ENCODE assay signal across 1 fruit fly cellular context in genomic region chr3R:24565748-24566239, dm6.
TF ChIP-seq lines count a peak whose summit lies in the region.

No protein-coding gene starts in this region.

TF ChIP-seq in whole organism, embryonic, 481 proteins besides CTCF, POLR2A, EP300 and RAD21 (continued from another document and continues in another):
- TF ChIP-seq mld (GFP tag; IDR thresholded peaks at IDR 0.05; lab: Robert Waterston, UW; ENCODE audit: partially characterized antibody) = no peak
- no peak for TF ChIP-seq CkIIα-i1 (GFP tag; IDR thresholded peaks at IDR 0.05; lab: Robert Waterston, UW)
- no peak for TF ChIP-seq C15 (GFP tag; IDR thresholded peaks at IDR 0.05; lab: Robert Waterston, UW)
- TF ChIP-seq ap (GFP tag; IDR thresholded peaks at IDR 0.05; lab: Robert Waterston, UW) = no peak
- TF ChIP-seq CrebB (tag; optimal IDR thresholded peaks at IDR 0.05; lab: Kevin White, UChicago) = peak; percentile 81
- TF ChIP-seq CG15479 (GFP tag; optimal IDR thresholded peaks at IDR 0.05; lab: Kevin White, UChicago) = no peak
- TF ChIP-seq Sin3A (optimal IDR thresholded peaks at IDR 0.05; lab: Kevin White, UChicago) = no peak
- TF ChIP-seq Dref (GFP tag; IDR thresholded peaks at IDR 0.05; lab: Robert Waterston, UW) = no peak
- no peak for TF ChIP-seq CG8359 (GFP tag; optimal IDR thresholded peaks at IDR 0.05; lab: Kevin White, UChicago; ENCODE audit: borderline replicate concordance)
- TF ChIP-seq CG11398 (GFP tag; optimal IDR thresholded peaks at IDR 0.05; lab: Kevin White, UChicago) = peak; percentile 42
- TF ChIP-seq CG12299 (tag; optimal IDR thresholded peaks at IDR 0.05; lab: Kevin White, UChicago) = peak; percentile 91
- peak; percentile 86 for TF ChIP-seq ATbp (GFP tag; optimal IDR thresholded peaks at IDR 0.05; lab: Kevin White, UChicago)
- TF ChIP-seq sqz (GFP tag; optimal IDR thresholded peaks at IDR 0.05; lab: Kevin White, UChicago) = peak; percentile 60
- TF ChIP-seq Nf-YA (GFP tag; IDR thresholded peaks at IDR 0.05; lab: Robert Waterston, UW) = peak; percentile 19; the same call in 1 of the 2 replicates
- no peak for TF ChIP-seq Ptx1 (GFP tag; IDR thresholded peaks at IDR 0.05; lab: Robert Waterston, UW)
- TF ChIP-seq Sox100B (GFP tag; optimal IDR thresholded peaks at IDR 0.05; lab: Kevin White, UChicago) = peak; percentile 37
- no peak for TF ChIP-seq CG11085 (GFP tag; IDR thresholded peaks at IDR 0.05; lab: Robert Waterston, UW)
- TF ChIP-seq BtbVII (GFP tag; optimal IDR thresholded peaks at IDR 0.05; lab: Kevin White, UChicago) = peak; percentile 84
- TF ChIP-seq Aef1 (GFP tag; IDR thresholded peaks at IDR 0.05; lab: Robert Waterston, UW) = peak; percentile 60; the same call in 1 of the 3 replicates
- no peak for TF ChIP-seq CG4282 (GFP tag; optimal IDR thresholded peaks at IDR 0.05; lab: Kevin White, UChicago)
- TF ChIP-seq fu2 (GFP tag; optimal IDR thresholded peaks at IDR 0.05; lab: Kevin White, UChicago) = no peak
- TF ChIP-seq CG10209 (GFP tag; optimal IDR thresholded peaks at IDR 0.05; lab: Kevin White, UChicago) = peak; percentile 53
- peak; percentile 41 for TF ChIP-seq Nf-YB (GFP tag; optimal IDR thresholded peaks at IDR 0.05; lab: Kevin White, UChicago)
- TF ChIP-seq CG4360 (GFP tag; IDR thresholded peaks at IDR 0.05; lab: Robert Waterston, UW) = peak; percentile 52; the same call in 1 of the 2 replicates
- peak; percentile 85 for TF ChIP-seq caup (GFP tag; optimal IDR thresholded peaks at IDR 0.05; lab: Kevin White, UChicago; ENCODE audit: severe bottlenecking)
- no peak for TF ChIP-seq ac (GFP tag; optimal IDR thresholded peaks at IDR 0.05; lab: Kevin White, UChicago)
- TF ChIP-seq CG9876 (GFP tag; optimal IDR thresholded peaks at IDR 0.05; lab: Kevin White, UChicago) = no peak
- peak; percentile 48 for TF ChIP-seq NC2β (GFP tag; optimal IDR thresholded peaks at IDR 0.05; lab: Kevin White, UChicago)
- TF ChIP-seq Ets65A (GFP tag; lab: Kevin White, UChicago) = no peak
- TF ChIP-seq Neu2 (GFP tag; optimal IDR thresholded peaks at IDR 0.05; lab: Kevin White, UChicago; ENCODE audit: borderline replicate concordance) = no peak
- TF ChIP-seq Hr39 (optimal IDR thresholded peaks at IDR 0.05; lab: Kevin White, UChicago) = no peak
- TF ChIP-seq CG7928 (GFP tag; optimal IDR thresholded peaks at IDR 0.05; lab: Kevin White, UChicago) = no peak
- peak; percentile 40 for TF ChIP-seq Mes4 (GFP tag; optimal IDR thresholded peaks at IDR 0.05; lab: Kevin White, UChicago)
- peak; percentile 23 for TF ChIP-seq CG16863 (GFP tag; optimal IDR thresholded peaks at IDR 0.05; lab: Kevin White, UChicago)
- TF ChIP-seq toy (GFP tag; IDR thresholded peaks at IDR 0.05; lab: Robert Waterston, UW) = no peak
- no peak for TF ChIP-seq Lim3 (GFP tag; IDR thresholded peaks at IDR 0.05; lab: Robert Waterston, UW)
- peak; percentile 19; the same call in 1 of the 2 replicates for TF ChIP-seq wdn (GFP tag; IDR thresholded peaks at IDR 0.05; lab: Robert Waterston, UW)
- TF ChIP-seq CG18476 (GFP tag; optimal IDR thresholded peaks at IDR 0.05; lab: Kevin White, UChicago) = peak; percentile 20
- no peak for TF ChIP-seq CG7963 (GFP tag; IDR thresholded peaks at IDR 0.05; lab: Robert Waterston, UW; ENCODE audit: partially characterized antibody)
- peak; percentile 54; the same call in 1 of the 2 replicates for TF ChIP-seq E2f2 (GFP tag; IDR thresholded peaks at IDR 0.05; lab: Robert Waterston, UW)
- no peak for TF ChIP-seq Atf3 (GFP tag; optimal IDR thresholded peaks at IDR 0.05; lab: Kevin White, UChicago)
- TF ChIP-seq CG2120 (GFP tag; optimal IDR thresholded peaks at IDR 0.05; lab: Kevin White, UChicago) = peak; percentile 43
- TF ChIP-seq pnt (GFP tag; optimal IDR thresholded peaks at IDR 0.05; lab: Kevin White, UChicago) = no peak
- peak; percentile 44 for TF ChIP-seq gsb-n (tag; optimal IDR thresholded peaks at IDR 0.05; lab: Kevin White, UChicago)
- TF ChIP-seq Dad (GFP tag; optimal IDR thresholded peaks at IDR 0.05; lab: Kevin White, UChicago) = peak; percentile 25
- TF ChIP-seq gro (GFP tag; optimal IDR thresholded peaks at IDR 0.05; lab: Kevin White, UChicago) = peak; percentile 67
- no peak for TF ChIP-seq CG31388 (GFP tag; optimal IDR thresholded peaks at IDR 0.05; lab: Kevin White, UChicago)
- TF ChIP-seq zen (tag; optimal IDR thresholded peaks at IDR 0.05; lab: Kevin White, UChicago) = no peak
- TF ChIP-seq esg (GFP tag; conservative IDR thresholded peaks at IDR 0.05; lab: Robert Waterston, UW) = no peak
- TF ChIP-seq CG17328 (GFP tag; IDR thresholded peaks at IDR 0.05; lab: Robert Waterston, UW) = peak; percentile 33; the same call in 1 of the 2 replicates
- peak; percentile 69 for TF ChIP-seq nerfin-1 (tag; optimal IDR thresholded peaks at IDR 0.05; lab: Kevin White, UChicago)
- TF ChIP-seq CG14441 (GFP tag; IDR thresholded peaks at IDR 0.05; lab: Robert Waterston, UW) = no peak
- peak; percentile 64 for TF ChIP-seq wek (GFP tag; optimal IDR thresholded peaks at IDR 0.05; lab: Kevin White, UChicago)
- peak; percentile 79 for TF ChIP-seq CG15514 (GFP tag; optimal IDR thresholded peaks at IDR 0.05; lab: Kevin White, UChicago)
- TF ChIP-seq Gug (GFP tag; IDR thresholded peaks at IDR 0.05; lab: Robert Waterston, UW) = no peak
- no peak for TF ChIP-seq ato (GFP tag; IDR thresholded peaks at IDR 0.05; lab: Robert Waterston, UW; ENCODE audit: partially characterized antibody)
- TF ChIP-seq CG5180 (GFP tag; optimal IDR thresholded peaks at IDR 0.05; lab: Kevin White, UChicago) = peak; percentile 11
- no peak for TF ChIP-seq H2.0 (GFP tag; IDR thresholded peaks at IDR 0.05; lab: Robert Waterston, UW)
- TF ChIP-seq prd (optimal IDR thresholded peaks at IDR 0.05; lab: Kevin White, UChicago) = no peak
- no peak for TF ChIP-seq prd (GFP tag; IDR thresholded peaks at IDR 0.05; lab: Robert Waterston, UW)
- peak; percentile 78 for TF ChIP-seq CG10431 (GFP tag; optimal IDR thresholded peaks at IDR 0.05; lab: Kevin White, UChicago)
- no peak for TF ChIP-seq CG15073 (GFP tag; optimal IDR thresholded peaks at IDR 0.05; lab: Kevin White, UChicago)
- TF ChIP-seq Antp (GFP tag; optimal IDR thresholded peaks at IDR 0.05; lab: Kevin White, UChicago) = no peak
- peak; percentile 20 for TF ChIP-seq CG13123 (GFP tag; optimal IDR thresholded peaks at IDR 0.05; lab: Kevin White, UChicago)
- no peak; the same call in 1 of the 2 replicates for TF ChIP-seq Taf1 (GFP tag; IDR thresholded peaks at IDR 0.05; lab: Robert Waterston, UW)
- TF ChIP-seq B-H1 (GFP tag; IDR thresholded peaks at IDR 0.05; lab: Robert Waterston, UW) = no peak
- TF ChIP-seq sr (GFP tag; IDR thresholded peaks at IDR 0.05; lab: Robert Waterston, UW) = peak; percentile 97; the same call in 2 of the 3 replicates
- peak; percentile 47 for TF ChIP-seq CG2712 (tag; optimal IDR thresholded peaks at IDR 0.05; lab: Kevin White, UChicago)
- no peak for TF ChIP-seq CG31441 (GFP tag; IDR thresholded peaks at IDR 0.05; lab: Robert Waterston, UW)
- 0 out of 2 replicates have a peak, but pooled peaks have one; percentile 60 for TF ChIP-seq sob (GFP tag; IDR thresholded peaks at IDR 0.05; lab: Robert Waterston, UW)
- no peak for TF ChIP-seq Myb (GFP tag; optimal IDR thresholded peaks at IDR 0.05; lab: Kevin White, UChicago)
- TF ChIP-seq pzg (GFP tag; optimal IDR thresholded peaks at IDR 0.05; lab: Kevin White, UChicago) = no peak
- no peak for TF ChIP-seq btn (GFP tag; optimal IDR thresholded peaks at IDR 0.05; lab: Kevin White, UChicago)
- no peak for TF ChIP-seq Dip2 (GFP tag; IDR thresholded peaks at IDR 0.05; lab: Robert Waterston, UW)
- no peak for TF ChIP-seq Oli (tag; optimal IDR thresholded peaks at IDR 0.05; lab: Kevin White, UChicago)
- no peak for TF ChIP-seq Oaz (GFP tag; IDR thresholded peaks at IDR 0.05; lab: Robert Waterston, UW)
- peak; percentile 70 for TF ChIP-seq CG2678 (tag; optimal IDR thresholded peaks at IDR 0.05; lab: Kevin White, UChicago)
- peak; percentile 84 for TF ChIP-seq Hand (GFP tag; optimal IDR thresholded peaks at IDR 0.05; lab: Kevin White, UChicago)
- TF ChIP-seq luna (GFP tag; optimal IDR thresholded peaks at IDR 0.05; lab: Kevin White, UChicago) = no peak
- TF ChIP-seq ase (GFP tag; IDR thresholded peaks at IDR 0.05; lab: Robert Waterston, UW) = no peak
- no peak for TF ChIP-seq CG7745 (tag; optimal IDR thresholded peaks at IDR 0.05; lab: Kevin White, UChicago)
- TF ChIP-seq Eip74EF (GFP tag; optimal IDR thresholded peaks at IDR 0.05; lab: Kevin White, UChicago) = peak in 1 of 2 experiments; percentile 85
- peak; percentile 12 for TF ChIP-seq CG9727 (GFP tag; optimal IDR thresholded peaks at IDR 0.05; lab: Kevin White, UChicago)
- no peak for TF ChIP-seq Optix (GFP tag; IDR thresholded peaks at IDR 0.05; lab: Robert Waterston, UW)
- no peak for TF ChIP-seq TFAM (GFP tag; optimal IDR thresholded peaks at IDR 0.05; lab: Kevin White, UChicago)
- peak; percentile 89 for TF ChIP-seq lab (GFP tag; optimal IDR thresholded peaks at IDR 0.05; lab: Kevin White, UChicago)
- no peak for TF ChIP-seq Tbp (GFP tag; optimal IDR thresholded peaks at IDR 0.05; lab: Kevin White, UChicago)
- TF ChIP-seq CG17829 (tag; optimal IDR thresholded peaks at IDR 0.05; lab: Kevin White, UChicago) = peak; percentile 17
- TF ChIP-seq Dll (GFP tag; IDR thresholded peaks at IDR 0.05; lab: Robert Waterston, UW; ENCODE audit: partially characterized antibody) = no peak; the same call in 3 of the 4 replicates
- TF ChIP-seq seq (GFP tag; IDR thresholded peaks at IDR 0.05; lab: Robert Waterston, UW) = peak; percentile 69; the same call in 1 of the 2 replicates
- peak; percentile 57; the same call in 1 of the 3 replicates for TF ChIP-seq gce (GFP tag; IDR thresholded peaks at IDR 0.05; lab: Robert Waterston, UW)
- TF ChIP-seq unpg (GFP tag; optimal IDR thresholded peaks at IDR 0.05; lab: Kevin White, UChicago) = peak; percentile 48
- peak; percentile 74 for TF ChIP-seq CG1529 (GFP tag; optimal IDR thresholded peaks at IDR 0.05; lab: Kevin White, UChicago)
- no peak for TF ChIP-seq slou (GFP tag; optimal IDR thresholded peaks at IDR 0.05; lab: Kevin White, UChicago)
- TF ChIP-seq CG8765 (GFP tag; IDR thresholded peaks at IDR 0.05; lab: Robert Waterston, UW) = no peak
- peak; percentile 60 for TF ChIP-seq CG3281 (GFP tag; optimal IDR thresholded peaks at IDR 0.05; lab: Kevin White, UChicago)
- TF ChIP-seq kah (GFP tag; optimal IDR thresholded peaks at IDR 0.05; lab: Kevin White, UChicago) = peak; percentile 58
- TF ChIP-seq ssp (GFP tag; IDR thresholded peaks at IDR 0.05; lab: Robert Waterston, UW) = no peak
- no peak for TF ChIP-seq CG16815 (GFP tag; optimal IDR thresholded peaks at IDR 0.05; lab: Kevin White, UChicago)
- TF ChIP-seq CG3995 (GFP tag; optimal IDR thresholded peaks at IDR 0.05; lab: Kevin White, UChicago) = no peak
- peak; percentile 69 for TF ChIP-seq PHDP (tag; optimal IDR thresholded peaks at IDR 0.05; lab: Kevin White, UChicago)
- TF ChIP-seq CG8388 (GFP tag; optimal IDR thresholded peaks at IDR 0.05; lab: Kevin White, UChicago) = no peak
- TF ChIP-seq CG30431 (GFP tag; optimal IDR thresholded peaks at IDR 0.05; lab: Kevin White, UChicago) = no peak
- TF ChIP-seq HLH54F (GFP tag; optimal IDR thresholded peaks at IDR 0.05; lab: Kevin White, UChicago) = no peak
- TF ChIP-seq ara (GFP tag; IDR thresholded peaks at IDR 0.05; lab: Robert Waterston, UW) = peak; percentile 63; the same call in 1 of the 2 replicates
- no peak for TF ChIP-seq Bgb (GFP tag; IDR thresholded peaks at IDR 0.05; lab: Robert Waterston, UW; ENCODE audit: partially characterized antibody)
- peak; percentile 69 for TF ChIP-seq CG6765 (GFP tag; optimal IDR thresholded peaks at IDR 0.05; lab: Kevin White, UChicago)
- TF ChIP-seq CG1603 (tag; optimal IDR thresholded peaks at IDR 0.05; lab: Kevin White, UChicago) = no peak
- no peak for TF ChIP-seq CG11560 (tag; IDR thresholded peaks at IDR 0.05; lab: Robert Waterston, UW)
- TF ChIP-seq grn (GFP tag; optimal IDR thresholded peaks at IDR 0.05; lab: Kevin White, UChicago) = peak; percentile 49
- no peak for TF ChIP-seq aop (GFP tag; IDR thresholded peaks at IDR 0.05; lab: Robert Waterston, UW)
- TF ChIP-seq ci (GFP tag; IDR thresholded peaks at IDR 0.05; lab: Robert Waterston, UW) = peak; percentile 85
- TF ChIP-seq CG7839 (tag; optimal IDR thresholded peaks at IDR 0.05; lab: Kevin White, UChicago) = no peak
- TF ChIP-seq lmd (GFP tag; IDR thresholded peaks at IDR 0.05; lab: Robert Waterston, UW) = no peak
- TF ChIP-seq CG32767 (GFP tag; IDR thresholded peaks at IDR 0.05; lab: Robert Waterston, UW) = peak; percentile 51; the same call in 1 of the 2 replicates
- TF ChIP-seq tx (GFP tag; optimal IDR thresholded peaks at IDR 0.05; lab: Kevin White, UChicago) = no peak
- peak; percentile 32 for TF ChIP-seq Camta (GFP tag; optimal IDR thresholded peaks at IDR 0.05; lab: Kevin White, UChicago)
- peak; percentile 58 for TF ChIP-seq ewg (GFP tag; optimal IDR thresholded peaks at IDR 0.05; lab: Kevin White, UChicago)
- peak; percentile 45 for TF ChIP-seq bab2 (GFP tag; optimal IDR thresholded peaks at IDR 0.05; lab: Kevin White, UChicago)
- TF ChIP-seq fd102C (GFP tag; optimal IDR thresholded peaks at IDR 0.05; lab: Kevin White, UChicago) = no peak
- TF ChIP-seq CG14667 (GFP tag; IDR thresholded peaks at IDR 0.05; lab: Robert Waterston, UW) = no peak
- TF ChIP-seq CG9932 (GFP tag; IDR thresholded peaks at IDR 0.05; lab: Robert Waterston, UW) = no peak
- TF ChIP-seq CG10147 (GFP tag; optimal IDR thresholded peaks at IDR 0.05; lab: Kevin White, UChicago) = peak; percentile 75
- TF ChIP-seq pb (GFP tag; optimal IDR thresholded peaks at IDR 0.05; lab: Kevin White, UChicago) = no peak
- TF ChIP-seq CG8478 (optimal IDR thresholded peaks at IDR 0.05; lab: Kevin White, UChicago) = no peak
- TF ChIP-seq Chrac-16 (GFP tag; optimal IDR thresholded peaks at IDR 0.05; lab: Kevin White, UChicago) = no peak
- no peak for TF ChIP-seq CG3847 (GFP tag; IDR thresholded peaks at IDR 0.05; lab: Robert Waterston, UW)
- TF ChIP-seq Ets97D (GFP tag; optimal IDR thresholded peaks at IDR 0.05; lab: Kevin White, UChicago) = peak; percentile 22
- no peak for TF ChIP-seq Kr (GFP tag; optimal IDR thresholded peaks at IDR 0.05; lab: Kevin White, UChicago)
- no peak for TF ChIP-seq jing (GFP tag; optimal IDR thresholded peaks at IDR 0.05; lab: Kevin White, UChicago)
- TF ChIP-seq gcm (GFP tag; optimal IDR thresholded peaks at IDR 0.05; lab: Kevin White, UChicago) = peak; percentile 76
- TF ChIP-seq CG14965 (GFP tag; optimal IDR thresholded peaks at IDR 0.05; lab: Kevin White, UChicago; ENCODE audit: borderline replicate concordance) = peak; percentile 30
- TF ChIP-seq sima (GFP tag; optimal IDR thresholded peaks at IDR 0.05; lab: Kevin White, UChicago) = no peak
- peak; percentile 59 for TF ChIP-seq nom (GFP tag; optimal IDR thresholded peaks at IDR 0.05; lab: Kevin White, UChicago)
